Worm (Caenorhabditis elegans) whole organism, young adult: ENCODE results near the gene T21D9.2.

Source experiments
- F33H1.4 ChIP-seq: fragments of 200-800 bp; sonication (Bioruptor generic); IDR thresholded peaks from 2 replicates; pipeline ENCODE4 v1.3.6; 2022; ENCODE audit warnings: missing genetic modification reagents, missing genetic modification characterization, missing compliant biosample characterization
- F49E8.2 ChIP-seq: sonication (generic microtip); optimal IDR thresholded peaks from 3 replicates; lab custom pipeline; 2017; ENCODE audit warnings: missing genetic modification characterization, mild to moderate bottlenecking, missing compliant biosample characterization, antibody characterized with exemption, moderate library complexity; ENCODE audit not compliant: insufficient read depth
- F52B5.7 ChIP-seq: sonication (generic microtip); optimal IDR thresholded peaks from 2 replicates; lab custom pipeline; 2016; ENCODE audit warnings: mild to moderate bottlenecking, missing genetic modification characterization, missing compliant biosample characterization
- athp-1 ChIP-seq: sonication (generic microtip); optimal IDR thresholded peaks from 2 replicates; lab custom pipeline; 2017; ENCODE audit warnings: mild to moderate bottlenecking, missing genetic modification characterization, missing compliant biosample characterization
- bed-2 ChIP-seq: fragments of 200-800 bp; sonication (Bioruptor generic); IDR thresholded peaks from 2 replicates; pipeline ENCODE4 v1.3.6; 2022; ENCODE audit warnings: missing genetic modification reagents, missing genetic modification characterization, missing compliant biosample characterization
- ceh-100 ChIP-seq: fragments of 200-800 bp; sonication (Bioruptor generic); IDR thresholded peaks from 2 replicates; pipeline ENCODE4 v1.3.6; 2022; ENCODE audit warnings: missing genetic modification reagents, missing genetic modification characterization, missing compliant biosample characterization
- egl-18 ChIP-seq: fragments of 200-800 bp; sonication (Bioruptor generic); IDR thresholded peaks from 2 replicates; pipeline ENCODE4 v1.3.6; 2022; ENCODE audit warnings: missing genetic modification reagents, missing genetic modification characterization, missing compliant biosample characterization
- him-1 ChIP-seq: sonication (generic microtip); optimal IDR thresholded peaks from 2 replicates; lab custom pipeline; 2016; ENCODE audit warnings: missing genotype, missing genetic modification reagents, missing genetic modification characterization, missing compliant biosample characterization
- hrde-1 ChIP-seq: sonication (generic microtip); optimal IDR thresholded peaks from 2 replicates; lab custom pipeline; 2016; ENCODE audit warnings: missing genetic modification characterization, mild to moderate bottlenecking, missing compliant biosample characterization, moderate library complexity, missing genotype, missing genetic modification reagents, borderline replicate concordance
- snpc-4 ChIP-seq, 5 experiments: fragments of 150-350 bp in 1 of 5; sonication (generic microtip) in 4 of 5; optimal IDR thresholded peaks; 2 replicates each; lab custom pipeline; 2014 to 2018; ENCODE audit warnings: missing genetic modification characterization in 5 of 5, missing biosample characterization in 3 of 5, antibody characterized with exemption in 2 of 5, mild to moderate bottlenecking in 2 of 5, missing compliant biosample characterization in 2 of 5, missing genotype in 2 of 5, moderate library complexity in 2 of 5, missing genetic modification reagents in 1 of 5
- tlf-1 ChIP-seq: fragments of 200-800 bp; sonication (Bioruptor generic); optimal IDR thresholded peaks from 2 replicates; lab custom pipeline; 2018; ENCODE audit warnings: mild to moderate bottlenecking, missing genetic modification characterization, missing compliant biosample characterization

DNA sequence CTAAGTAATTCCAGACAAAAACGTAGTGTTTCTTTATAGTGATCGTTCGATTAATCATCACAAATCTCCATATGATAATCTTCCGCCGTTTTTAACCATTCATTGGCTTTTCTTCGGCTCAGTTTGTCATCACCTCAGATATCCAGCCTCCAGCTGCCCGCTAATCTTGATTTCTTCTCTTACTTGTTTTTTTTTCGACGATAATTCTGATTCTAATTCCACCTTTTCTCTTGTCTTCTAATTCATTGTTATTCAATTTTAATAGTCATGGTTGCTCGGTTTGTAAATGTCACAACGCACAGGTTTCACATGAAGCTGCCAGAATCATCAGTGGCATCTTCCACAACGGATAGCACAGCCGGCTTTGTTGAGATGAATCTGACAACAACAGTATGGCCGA lies 17.2 kb downstream of the T21D9.2 start, which contains the start of gene F49H12.4:
- no peak for TF ChIP-seq ceh-100 (GFP tag; lab: Robert Waterston, UW)
- no peak for TF ChIP-seq snpc-4 (GFP tag; optimal IDR thresholded peaks at IDR 0.05; lab: Kevin White, UChicago)
- TF ChIP-seq snpc-4 (tag; optimal IDR thresholded peaks at IDR 0.05; lab: Kevin White, UChicago), result no peak
- TF ChIP-seq egl-18 (GFP tag; lab: Robert Waterston, UW), result no peak
- TF ChIP-seq tlf-1, result no peak
- TF ChIP-seq hrde-1 (tag; lab: Kevin White, UChicago), result no peak
- TF ChIP-seq him-1 (tag; lab: Kevin White, UChicago), result no peak
- TF ChIP-seq bed-2, result no peak
- TF ChIP-seq F49E8.2 (tag; lab: Kevin White, UChicago), result no peak
- no peak for TF ChIP-seq athp-1 (tag; lab: Kevin White, UChicago)
- no peak for TF ChIP-seq F52B5.7 (tag; lab: Kevin White, UChicago)
- no peak for TF ChIP-seq F33H1.4 (GFP tag; lab: Robert Waterston, UW)
